Worm (Caenorhabditis elegans) whole organism, L4/young adult: ENCODE measurements around the gene trpa-1.

Experiments used
- W03F9.2 ChIP-seq: fragments of 150-350 bp; optimal IDR thresholded peaks from 2 replicates; lab custom pipeline; 2014; ENCODE audit warnings: missing biosample characterization, missing genetic modification characterization
- dao-5 ChIP-seq: sonication (generic microtip); optimal IDR thresholded peaks from 2 replicates; lab custom pipeline; 2016; ENCODE audit warnings: missing genotype, missing genetic modification characterization, moderate library complexity, missing compliant biosample characterization
- him-1 ChIP-seq: sonication (generic microtip); optimal IDR thresholded peaks from 2 replicates; lab custom pipeline; 2016; ENCODE audit warnings: missing genotype, missing genetic modification reagents, missing genetic modification characterization, missing compliant biosample characterization

Gene trpa-1

ce11 chrIV:11916907-11917306, 52.6 kb downstream of the trpa-1 start, which contains the start of gene ZK822.10:
Gene ZK822.10, plus strand, starts transcription at chrIV:11917137.
- TF ChIP-seq dao-5 (no peak), W03F9.2 (tag; lab: Kevin White, UChicago) (no peak), him-1 (tag; lab: Kevin White, UChicago) (no peak)

- no peak for TF ChIP-seq W03F9.2 (tag; lab: Kevin White, UChicago)
- TF ChIP-seq dao-5: no peak
- no peak for TF ChIP-seq him-1 (tag; lab: Kevin White, UChicago)
These were observed 53.6 kb downstream of the trpa-1 start for ce11 chrIV:11917886-11918285.

DNA sequence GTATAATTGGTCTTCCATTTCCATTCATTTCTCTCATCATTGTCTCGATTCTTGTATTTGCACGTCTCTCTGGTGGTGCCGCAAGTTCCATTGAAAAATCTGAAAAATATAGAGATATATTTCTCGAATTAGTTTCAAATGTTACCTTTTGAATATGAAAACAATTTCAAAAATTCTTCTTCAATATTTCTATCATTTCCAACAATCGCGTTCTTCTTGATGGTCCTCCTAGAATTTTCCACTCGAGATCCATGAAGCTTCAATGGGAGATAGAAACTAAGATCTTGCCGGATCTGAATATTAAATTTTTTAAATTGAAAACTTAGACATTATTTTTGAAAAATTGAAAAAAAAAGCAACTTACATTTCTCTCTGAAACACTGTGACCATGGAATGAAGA, 54.7 kb downstream of the trpa-1 start:
- no peak for TF ChIP-seq him-1 (tag; lab: Kevin White, UChicago)
- no peak for TF ChIP-seq W03F9.2 (tag; lab: Kevin White, UChicago)
- no peak for TF ChIP-seq dao-5

DNA sequence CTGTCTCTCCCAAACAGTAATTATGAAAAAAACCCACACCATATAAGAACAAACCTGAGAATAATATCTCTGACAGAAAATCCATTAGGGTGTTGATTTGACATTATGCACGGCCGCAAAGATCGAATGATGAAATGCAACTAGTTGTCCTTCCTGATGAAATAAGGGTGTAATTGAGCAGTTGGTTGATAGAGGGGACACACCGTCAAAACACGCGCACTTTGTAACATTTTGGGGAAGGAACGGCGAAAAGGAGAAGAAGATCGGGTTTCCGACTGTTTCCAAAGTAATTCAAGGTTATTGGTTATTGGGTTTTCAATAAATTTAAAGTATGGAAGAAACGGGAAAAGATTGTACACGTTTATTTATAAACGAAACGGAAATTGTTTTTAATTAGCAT, 57.7 kb downstream of the trpa-1 start, which contains the start of gene ZK822.1:
TSS of gene ZK822.1 (minus strand) at position 121 of the 400 bp plus-strand sequence.
- TF ChIP-seq W03F9.2 (tag; lab: Kevin White, UChicago) (no peak), him-1 (tag; lab: Kevin White, UChicago) (no peak), dao-5 (no peak)

DNA sequence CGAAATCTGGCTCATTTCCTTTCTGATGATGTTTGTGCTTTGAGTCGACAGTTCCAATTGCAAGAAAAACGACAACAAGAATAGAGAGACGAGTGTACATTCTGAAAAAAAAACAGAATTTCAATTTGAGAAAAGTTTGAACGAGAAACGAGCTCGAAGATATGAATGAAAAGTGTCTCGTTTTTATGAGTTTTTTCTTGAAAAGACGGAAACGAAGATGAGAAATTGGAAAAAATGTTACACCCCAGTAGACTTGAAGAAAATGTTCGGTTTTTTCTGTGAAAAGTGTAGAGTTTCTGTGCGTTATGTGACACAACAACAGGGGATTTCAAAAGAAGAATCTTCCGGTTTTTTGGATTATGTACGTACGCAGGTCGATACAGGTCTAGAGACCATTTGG, 58.7 kb downstream of the trpa-1 start, which contains the start of gene srlf-31:
TSS of gene srlf-31 (minus strand) at position 101 of the 400 bp plus-strand sequence.
- no peak for TF ChIP-seq W03F9.2 (tag; lab: Kevin White, UChicago)
- no peak for TF ChIP-seq dao-5
- TF ChIP-seq him-1 (tag; lab: Kevin White, UChicago): no peak

DNA sequence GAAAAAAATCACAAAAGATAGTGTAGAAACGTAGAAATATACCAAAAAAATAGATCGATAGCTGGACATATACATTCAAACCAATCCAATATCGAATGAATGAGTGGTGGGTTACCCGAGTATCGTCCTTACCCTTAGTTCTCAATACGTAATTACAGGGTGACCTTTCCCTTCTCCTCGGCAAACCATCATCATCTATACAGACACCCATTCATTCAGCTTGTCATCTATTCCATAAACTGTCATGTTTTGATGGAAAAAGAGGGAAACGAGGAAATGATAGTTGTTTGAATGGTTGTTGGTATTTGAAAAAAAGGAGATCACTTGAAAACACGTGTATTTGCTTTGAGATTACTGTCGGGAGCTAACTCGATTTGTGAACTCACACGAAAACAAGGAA, 59.8 kb downstream of the trpa-1 start:
- TF ChIP-seq him-1 (tag; lab: Kevin White, UChicago): no peak
- TF ChIP-seq W03F9.2 (tag; lab: Kevin White, UChicago): no peak
- no peak for TF ChIP-seq dao-5
